Fruit fly (Drosophila melanogaster) whole organism, embryonic: ENCODE measurements around the gene CG6216.

Source experiments
- Asciz ChIP-seq: fragments of 200-800 bp; sonication (Bioruptor generic); optimal IDR thresholded peaks from 2 replicates; lab custom pipeline; 2017; ENCODE audit warnings: missing biosample characterization, mild to moderate bottlenecking, missing genetic modification characterization, missing genetic modification reagents
- B-H2 ChIP-seq: fragments of 200-800 bp; sonication (Bioruptor generic); optimal IDR thresholded peaks from 2 replicates; lab custom pipeline; 2018; ENCODE audit warnings: missing biosample characterization, mild to moderate bottlenecking, missing genetic modification characterization
- CG10209 ChIP-seq: fragments of 200-800 bp; sonication (Bioruptor generic); optimal IDR thresholded peaks from 3 replicates; lab custom pipeline; 2017; ENCODE audit warnings: missing biosample characterization, mild to moderate bottlenecking, missing genetic modification characterization, missing genetic modification reagents
- CG10431 ChIP-seq: fragments of 200-800 bp; sonication (Bioruptor generic); optimal IDR thresholded peaks from 3 replicates; lab custom pipeline; 2018; ENCODE audit warnings: missing biosample characterization, mild to moderate bottlenecking, missing genetic modification characterization
- CG10543 ChIP-seq: fragments of 200-800 bp; sonication (Bioruptor generic); optimal IDR thresholded peaks from 3 replicates; lab custom pipeline; 2017; ENCODE audit warnings: missing biosample characterization, mild to moderate bottlenecking, missing genetic modification characterization, moderate library complexity
- CG11398 ChIP-seq: fragments of 200-800 bp; sonication (Bioruptor generic); optimal IDR thresholded peaks from 2 replicates; lab custom pipeline; 2016; ENCODE audit warnings: missing biosample characterization, missing genetic modification characterization
- CG11560 ChIP-seq: fragments of 200-800 bp; sonication (Bioruptor generic); IDR thresholded peaks from 3 replicates; pipeline ENCODE4 v1.3.6; 2022; ENCODE audit warnings: missing biosample characterization, missing genetic modification characterization
- CG11723 ChIP-seq: fragments of 200-800 bp; sonication (Bioruptor generic); optimal IDR thresholded peaks from 2 replicates; lab custom pipeline; 2017; ENCODE audit warnings: missing biosample characterization, mild to moderate bottlenecking, missing genetic modification characterization
- CG12071 ChIP-seq: fragments of 200-800 bp; sonication (Bioruptor generic); optimal IDR thresholded peaks from 3 replicates; lab custom pipeline; 2018; ENCODE audit warnings: missing biosample characterization, mild to moderate bottlenecking, missing genetic modification characterization
- CG1233 ChIP-seq: fragments of 200-800 bp; sonication (Bioruptor generic); optimal IDR thresholded peaks from 4 replicates; lab custom pipeline; 2018; ENCODE audit warnings: missing biosample characterization, mild to moderate bottlenecking, missing genetic modification characterization
- CG12744 ChIP-seq: fragments of 200-800 bp; sonication (Bioruptor generic); optimal IDR thresholded peaks from 2 replicates; lab custom pipeline; 2016; ENCODE audit warnings: missing biosample characterization, missing genetic modification characterization
- CG14050 ChIP-seq: fragments of 200-800 bp; sonication (Bioruptor generic); IDR thresholded peaks from 3 replicates; pipeline ENCODE4 v1.3.6; 2022; ENCODE audit warnings: missing biosample characterization, missing genetic modification characterization
- CG14667 ChIP-seq: fragments of 200-800 bp; sonication (Bioruptor generic); IDR thresholded peaks from 2 replicates; pipeline ENCODE4 v1.3.6; 2022; ENCODE audit warnings: missing biosample characterization, missing genetic modification characterization
- CG17802 ChIP-seq: fragments of 200-800 bp; sonication (Bioruptor generic); optimal IDR thresholded peaks from 2 replicates; lab custom pipeline; 2018; ENCODE audit warnings: missing biosample characterization, mild to moderate bottlenecking, missing genetic modification characterization, moderate library complexity
- CG32767 ChIP-seq: fragments of 200-800 bp; sonication (Bioruptor generic); IDR thresholded peaks from 2 replicates; pipeline ENCODE4 v1.3.6; 2022; ENCODE audit warnings: missing biosample characterization, missing genetic modification characterization
- CG6654 ChIP-seq: fragments of 200-800 bp; sonication (Bioruptor generic); optimal IDR thresholded peaks from 2 replicates; lab custom pipeline; 2017; ENCODE audit warnings: missing biosample characterization, mild to moderate bottlenecking, missing genetic modification characterization
- CG6765 ChIP-seq: fragments of 200-800 bp; sonication (Bioruptor generic); optimal IDR thresholded peaks from 3 replicates; lab custom pipeline; 2017; ENCODE audit warnings: missing biosample characterization, mild to moderate bottlenecking, missing genetic modification characterization
- CG6813 ChIP-seq: fragments of 200-800 bp; sonication (Bioruptor generic); optimal IDR thresholded peaks from 2 replicates; lab custom pipeline; 2017; ENCODE audit warnings: missing biosample characterization, missing genetic modification characterization, mild to moderate bottlenecking, moderate library complexity, missing genetic modification reagents
- CG7786 ChIP-seq: fragments of 200-800 bp; sonication (Bioruptor generic); optimal IDR thresholded peaks from 2 replicates; lab custom pipeline; 2016; ENCODE audit warnings: missing biosample characterization, missing genetic modification characterization
- CG7839 ChIP-seq: fragments of 200-800 bp; sonication (Bioruptor generic); optimal IDR thresholded peaks from 3 replicates; lab custom pipeline; 2018; ENCODE audit warnings: missing biosample characterization, mild to moderate bottlenecking, missing genetic modification characterization, moderate library complexity
- CG8388 ChIP-seq: fragments of 200-800 bp; sonication (Bioruptor generic); optimal IDR thresholded peaks from 2 replicates; lab custom pipeline; 2019; ENCODE audit warnings: missing biosample characterization, mild to moderate bottlenecking, missing genetic modification characterization, moderate library complexity
- CG9797 ChIP-seq: fragments of 200-800 bp; sonication (Bioruptor generic); optimal IDR thresholded peaks from 3 replicates; lab custom pipeline; 2018; ENCODE audit warnings: missing biosample characterization, mild to moderate bottlenecking, missing genetic modification characterization
- CTCF ChIP-seq: fragments of 200-800 bp; sonication (Bioruptor generic); optimal IDR thresholded peaks from 2 replicates; lab custom pipeline; 2017; ENCODE audit warnings: missing biosample characterization, mild to moderate bottlenecking, missing genetic modification characterization, moderate library complexity
- CrebB ChIP-seq: fragments of 200-800 bp; sonication (Bioruptor generic); optimal IDR thresholded peaks from 3 replicates; lab custom pipeline; 2018; ENCODE audit warnings: missing biosample characterization, mild to moderate bottlenecking, missing genetic modification characterization
- Dref ChIP-seq: fragments of 200-800 bp; sonication (Bioruptor generic); IDR thresholded peaks from 2 replicates; pipeline ENCODE4 v1.3.6; 2022; ENCODE audit warnings: missing biosample characterization, missing genetic modification characterization
- Ets97D ChIP-seq: fragments of 200-800 bp; sonication (Bioruptor generic); optimal IDR thresholded peaks from 3 replicates; lab custom pipeline; 2016; ENCODE audit warnings: missing biosample characterization, missing genetic modification characterization
- Gug ChIP-seq: fragments of 200-800 bp; sonication (Bioruptor generic); IDR thresholded peaks from 4 replicates; pipeline ENCODE4 v1.3.6; 2022; ENCODE audit warnings: missing biosample characterization, missing genetic modification characterization
- Hmx ChIP-seq: fragments of 200-800 bp; sonication (Bioruptor generic); optimal IDR thresholded peaks from 2 replicates; lab custom pipeline; 2016; ENCODE audit warnings: missing biosample characterization, missing genetic modification characterization
- Lhr ChIP-seq: fragments of 200-800 bp; sonication (Bioruptor generic); optimal IDR thresholded peaks from 3 replicates; lab custom pipeline; 2017; ENCODE audit warnings: mild to moderate bottlenecking, missing biosample characterization, missing genetic modification reagents, missing genetic modification characterization
- Lim3 ChIP-seq: fragments of 200-800 bp; sonication (Bioruptor generic); IDR thresholded peaks from 2 replicates; pipeline ENCODE4 v1.3.6; 2022; ENCODE audit warnings: missing biosample characterization, missing genetic modification characterization
- MTF-1 ChIP-seq: fragments of 200-800 bp; sonication (Bioruptor generic); optimal IDR thresholded peaks from 2 replicates; lab custom pipeline; 2018; ENCODE audit warnings: missing biosample characterization, mild to moderate bottlenecking, missing genetic modification characterization, borderline replicate concordance
- Med ChIP-seq: fragments of 200-800 bp; sonication (Bioruptor generic); peaks from one replicate; lab custom pipeline; 2016; ENCODE audit warnings: missing biosample characterization, missing genetic modification characterization, mild to moderate bottlenecking, inconsistent platforms, moderate library complexity
- PHDP ChIP-seq: fragments of 200-800 bp; sonication (Bioruptor generic); optimal IDR thresholded peaks from 3 replicates; lab custom pipeline; 2018; ENCODE audit warnings: missing biosample characterization, mild to moderate bottlenecking, missing genetic modification characterization, moderate library complexity
- Pdp1 ChIP-seq, 2 experiments: fragments of 200-800 bp; sonication (Bioruptor generic); optimal IDR thresholded peaks; 3 replicates each; lab custom pipeline; 2016; ENCODE audit warnings: missing biosample characterization in 2 of 2, missing genetic modification characterization in 2 of 2, mild to moderate bottlenecking in 1 of 2, moderate library complexity in 1 of 2
- Ptx1 ChIP-seq: fragments of 200-800 bp; sonication (Bioruptor generic); IDR thresholded peaks from 2 replicates; pipeline ENCODE4 v1.3.6; 2022; ENCODE audit warnings: missing biosample characterization, missing genetic modification characterization
- abd-A ChIP-seq: fragments of 200-800 bp; sonication (Bioruptor generic); optimal IDR thresholded peaks from 3 replicates; lab custom pipeline; 2019; ENCODE audit warnings: missing biosample characterization, mild to moderate bottlenecking, missing genetic modification characterization, moderate library complexity
- ato ChIP-seq: fragments of 200-800 bp; sonication (Bioruptor generic); IDR thresholded peaks from 2 replicates; pipeline ENCODE4 v1.3.6; 2022; ENCODE audit warnings: missing biosample characterization, missing genetic modification characterization; ENCODE audit not compliant: partially characterized antibody
- dmrt99B ChIP-seq: fragments of 200-800 bp; sonication (Bioruptor generic); optimal IDR thresholded peaks from 2 replicates; lab custom pipeline; 2018; ENCODE audit warnings: missing biosample characterization, mild to moderate bottlenecking, missing genetic modification characterization, moderate library complexity
- fd3F ChIP-seq: fragments of 200-800 bp; sonication (Bioruptor generic); optimal IDR thresholded peaks from 2 replicates; lab custom pipeline; 2018; ENCODE audit warnings: missing biosample characterization, mild to moderate bottlenecking, missing genetic modification characterization, moderate library complexity
- hbn ChIP-seq: fragments of 200-800 bp; sonication (Bioruptor generic); IDR thresholded peaks from 2 replicates; pipeline ENCODE4 v1.3.6; 2022; ENCODE audit warnings: missing biosample characterization, missing genetic modification characterization; ENCODE audit not compliant: partially characterized antibody
- ind ChIP-seq: fragments of 200-800 bp; sonication (Bioruptor generic); optimal IDR thresholded peaks from 3 replicates; lab custom pipeline; 2016; ENCODE audit warnings: missing biosample characterization, missing genetic modification characterization
- nerfin-1 ChIP-seq: fragments of 200-800 bp; sonication (Bioruptor generic); optimal IDR thresholded peaks from 3 replicates; lab custom pipeline; 2019; ENCODE audit warnings: missing biosample characterization, mild to moderate bottlenecking, missing genetic modification characterization, moderate library complexity
- nerfin-2 ChIP-seq: fragments of 200-800 bp; sonication (Bioruptor generic); IDR thresholded peaks from 2 replicates; pipeline ENCODE4 v1.3.6; 2022; ENCODE audit warnings: missing biosample characterization, missing genetic modification characterization; ENCODE audit not compliant: partially characterized antibody
- onecut ChIP-seq: fragments of 200-800 bp; sonication (Bioruptor generic); IDR thresholded peaks from 2 replicates; pipeline ENCODE4 v1.3.6; 2022; ENCODE audit warnings: missing biosample characterization, missing genetic modification characterization
- sd ChIP-seq: fragments of 200-800 bp; sonication (Bioruptor generic); optimal IDR thresholded peaks from 3 replicates; lab custom pipeline; 2018; ENCODE audit warnings: missing biosample characterization, mild to moderate bottlenecking, missing genetic modification characterization, moderate library complexity
- stwl ChIP-seq: fragments of 200-800 bp; sonication (Bioruptor generic); optimal IDR thresholded peaks from 3 replicates; lab custom pipeline; 2018; ENCODE audit warnings: missing biosample characterization, mild to moderate bottlenecking, missing genetic modification characterization, moderate library complexity
- tio ChIP-seq: fragments of 200-800 bp; sonication (Bioruptor generic); optimal IDR thresholded peaks from 2 replicates; lab custom pipeline; 2017; ENCODE audit warnings: missing biosample characterization, missing genetic modification characterization, inconsistent platforms
- toy ChIP-seq: fragments of 200-800 bp; sonication (Bioruptor generic); IDR thresholded peaks from 2 replicates; pipeline ENCODE4 v1.3.6; 2022; ENCODE audit warnings: missing biosample characterization, missing genetic modification characterization
- vvl ChIP-seq: fragments of 200-800 bp; sonication (Bioruptor generic); IDR thresholded peaks from 2 replicates; pipeline ENCODE4 v1.3.6; 2022; ENCODE audit warnings: missing biosample characterization, missing genetic modification characterization
- wek ChIP-seq: fragments of 200-800 bp; sonication (Bioruptor generic); optimal IDR thresholded peaks from 3 replicates; lab custom pipeline; 2018; ENCODE audit warnings: missing biosample characterization, mild to moderate bottlenecking, missing genetic modification characterization, moderate library complexity

CG6216 gene

DNA sequence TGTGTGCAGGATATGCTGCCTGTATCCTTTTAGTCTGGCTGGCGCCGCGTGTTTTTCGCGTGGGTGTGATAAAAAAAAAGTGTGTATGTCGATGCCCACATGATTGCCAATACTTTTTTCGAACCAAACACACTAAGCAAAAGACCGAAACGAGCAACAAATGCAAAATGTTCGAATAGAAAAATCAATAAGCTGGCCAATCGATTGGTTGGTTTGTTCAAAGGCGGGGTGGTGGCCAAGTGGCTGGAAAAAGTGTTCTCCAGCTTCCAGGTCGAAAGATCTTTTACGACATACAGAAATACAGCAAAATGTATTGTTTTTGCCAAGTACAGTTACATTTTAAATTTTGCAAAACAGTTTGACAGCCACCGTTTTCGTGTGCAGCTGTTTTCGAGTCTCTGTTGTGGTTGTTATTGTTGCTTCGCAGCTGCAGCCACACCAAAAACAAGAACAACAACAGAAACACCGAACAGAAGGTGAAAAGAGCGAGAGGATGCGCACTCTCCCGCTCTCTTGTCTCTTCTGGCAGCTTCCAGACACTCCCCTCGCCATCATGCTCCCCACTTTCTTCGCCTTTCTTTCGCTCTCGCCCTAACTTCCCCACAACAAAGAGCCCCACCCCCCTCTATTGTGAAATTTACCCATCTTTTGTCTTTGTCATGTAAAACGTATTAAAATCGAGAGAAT, 26.8 kb downstream of the CG6216 start (continued):
- TF ChIP-seq CrebB (tag; lab: Kevin White, UChicago) = no peak
- TF ChIP-seq fd3F (GFP tag; lab: Kevin White, UChicago) = no peak
- TF ChIP-seq ato (GFP tag; lab: Robert Waterston, UW) = 0 out of 2 replicates have a peak, but pooled peaks have one; percentile 37
- no peak for TF ChIP-seq Lim3 (GFP tag; lab: Robert Waterston, UW)
- no peak for TF ChIP-seq nerfin-2
- TF ChIP-seq sd (tag; lab: Kevin White, UChicago) = peak; percentile 25
- peak; percentile 49 for TF ChIP-seq CG10431 (GFP tag; lab: Kevin White, UChicago)
- TF ChIP-seq CG10543 (GFP tag; lab: Kevin White, UChicago) = no peak
- TF ChIP-seq Asciz (GFP tag; lab: Kevin White, UChicago) = no peak
- TF ChIP-seq stwl (tag; lab: Kevin White, UChicago) = no peak
- TF ChIP-seq PHDP (tag; lab: Kevin White, UChicago) = no peak
- peak; percentile 32 for TF ChIP-seq abd-A (tag; lab: Kevin White, UChicago)
- TF ChIP-seq dmrt99B (tag; lab: Kevin White, UChicago) = no peak
- no peak for TF ChIP-seq CG10209 (GFP tag; lab: Kevin White, UChicago)
- peak; percentile 3 for TF ChIP-seq Med
- no peak for TF ChIP-seq CTCF (GFP tag; lab: Kevin White, UChicago)
- TF ChIP-seq nerfin-1 (tag; lab: Kevin White, UChicago) = no peak
- TF ChIP-seq CG11398 (GFP tag; lab: Kevin White, UChicago) = no peak
- no peak for TF ChIP-seq CG11723 (GFP tag; lab: Kevin White, UChicago)
- TF ChIP-seq CG9797 = no peak
- TF ChIP-seq CG6765 (GFP tag; lab: Kevin White, UChicago) = no peak
- no peak for TF ChIP-seq vvl (GFP tag; lab: Robert Waterston, UW)
- TF ChIP-seq onecut = peak; percentile 92
- no peak for TF ChIP-seq CG8388 (GFP tag; lab: Kevin White, UChicago)
- peak; percentile 96 for TF ChIP-seq CG6654 (GFP tag; lab: Kevin White, UChicago)

DNA sequence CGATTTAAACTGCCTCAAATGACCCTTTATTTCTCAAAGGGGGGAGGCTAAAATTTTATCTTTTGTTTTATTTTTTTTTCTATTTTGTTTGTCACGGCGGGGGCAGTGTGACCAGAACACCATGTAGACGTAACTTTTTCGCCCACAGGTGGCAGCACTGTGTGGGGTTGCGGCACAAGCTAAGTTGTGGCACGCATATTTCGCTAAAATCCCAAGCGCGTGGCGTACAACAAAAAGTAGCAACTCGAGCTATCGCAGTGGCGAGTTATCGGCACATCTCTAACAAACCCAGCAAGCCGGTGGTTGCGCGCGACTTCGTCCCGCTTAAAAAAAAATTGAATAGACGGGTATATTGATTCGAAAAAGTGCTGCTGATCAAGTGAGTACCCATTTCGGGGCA, 27.5 kb downstream of the CG6216 start, which contains the start of the genes Ufd1 and NaPi-III:
TSS of gene Ufd1 (minus strand) at position 129 of the 400 bp plus-strand sequence.
TSS of gene NaPi-III (plus strand) at position 261 of the 400 bp plus-strand sequence.
- TF ChIP-seq wek (GFP tag; lab: Kevin White, UChicago) = no peak
- TF ChIP-seq Hmx (GFP tag; lab: Kevin White, UChicago) = no peak
- TF ChIP-seq tio (GFP tag; lab: Kevin White, UChicago) = no peak
- no peak for TF ChIP-seq Ptx1 (GFP tag; lab: Robert Waterston, UW)
- TF ChIP-seq CG11560 (tag; lab: Robert Waterston, UW) = peak; percentile 78
- peak in 1 of 2 experiments; percentile 74 for TF ChIP-seq Pdp1 (GFP tag; optimal IDR thresholded peaks at IDR 0.05; lab: Kevin White, UChicago)
- no peak for TF ChIP-seq CG1233 (GFP tag; lab: Kevin White, UChicago)
- TF ChIP-seq CG17802 = no peak
- no peak for TF ChIP-seq toy
- TF ChIP-seq Gug (GFP tag; lab: Robert Waterston, UW) = peak; percentile 26; the same call in 1 of the 4 replicates
- TF ChIP-seq CG14050 (GFP tag; lab: Robert Waterston, UW) = no peak
- TF ChIP-seq Dref (GFP tag; lab: Robert Waterston, UW) = peak; percentile 78
- TF ChIP-seq ind = no peak
- TF ChIP-seq CG7839 (tag; lab: Kevin White, UChicago) = peak; percentile 10
- no peak for TF ChIP-seq CG14667
- no peak for TF ChIP-seq CG12744
- TF ChIP-seq CG7786 (GFP tag; lab: Kevin White, UChicago) = no peak
- TF ChIP-seq CG12071 (GFP tag; lab: Kevin White, UChicago) = no peak
- peak; percentile 84 for TF ChIP-seq hbn
- TF ChIP-seq Lhr = peak; percentile 98
- peak; percentile 92 for TF ChIP-seq Ets97D (GFP tag; lab: Kevin White, UChicago)
- peak; percentile 64 for TF ChIP-seq B-H2
- peak; percentile 57; the same call in 1 of the 2 replicates for TF ChIP-seq CG32767 (GFP tag; lab: Robert Waterston, UW)
- TF ChIP-seq CG6813 (GFP tag; lab: Kevin White, UChicago) = no peak
- no peak for TF ChIP-seq MTF-1 (GFP tag; lab: Kevin White, UChicago)
